Worm (Caenorhabditis elegans) whole organism, young adult: ENCODE data around the gene gly-5.

Experiments
- B0035.1 ChIP-seq: sonication (generic microtip); optimal IDR thresholded peaks from 2 replicates; lab custom pipeline; 2016; ENCODE audit warnings: missing genetic modification characterization, mild to moderate bottlenecking, missing compliant biosample characterization, missing genotype, missing genetic modification reagents
- B0336.3 ChIP-seq: fragments of 200-800 bp; sonication (Bioruptor generic); IDR thresholded peaks from 2 replicates; pipeline ENCODE4 v1.3.6; 2022; ENCODE audit warnings: missing genetic modification characterization, missing compliant biosample characterization
- C06A6.2 ChIP-seq: fragments of 200-800 bp; sonication (Bioruptor generic); conservative IDR thresholded peaks from 2 replicates; pipeline ENCODE4 v1.3.6; 2022; ENCODE audit warnings: missing genetic modification characterization, missing compliant biosample characterization
- F23B12.7 ChIP-seq: sonication (generic microtip); optimal IDR thresholded peaks from 2 replicates; lab custom pipeline; 2017; ENCODE audit warnings: missing genetic modification characterization, mild to moderate bottlenecking, missing compliant biosample characterization, antibody characterized with exemption, moderate library complexity; ENCODE audit not compliant: insufficient read depth
- F33H1.4 ChIP-seq: fragments of 200-800 bp; sonication (Bioruptor generic); IDR thresholded peaks from 2 replicates; pipeline ENCODE4 v1.3.6; 2022; ENCODE audit warnings: missing genetic modification reagents, missing genetic modification characterization, missing compliant biosample characterization
- F37B4.10 ChIP-seq: fragments of 200-800 bp; sonication (Bioruptor generic); IDR thresholded peaks from 2 replicates; pipeline ENCODE4 v1.3.6; 2022; ENCODE audit warnings: missing genetic modification characterization, missing compliant biosample characterization
- F52B5.7 ChIP-seq: sonication (generic microtip); optimal IDR thresholded peaks from 2 replicates; lab custom pipeline; 2016; ENCODE audit warnings: mild to moderate bottlenecking, missing genetic modification characterization, missing compliant biosample characterization
- F57C9.4 ChIP-seq: sonication (generic microtip); optimal IDR thresholded peaks from 2 replicates; lab custom pipeline; 2017; ENCODE audit warnings: mild to moderate bottlenecking, missing genetic modification characterization, missing compliant biosample characterization
- K12H6.12 ChIP-seq: fragments of 200-800 bp; sonication (Bioruptor generic); optimal IDR thresholded peaks from 2 replicates; lab custom pipeline; 2018; ENCODE audit warnings: mild to moderate bottlenecking, missing genetic modification characterization, missing compliant biosample characterization
- Y56A3A.18 ChIP-seq: fragments of 200-800 bp; sonication (Bioruptor generic); IDR thresholded peaks from 2 replicates; pipeline ENCODE4 v1.3.6; 2022; ENCODE audit warnings: missing genetic modification reagents, missing genetic modification characterization, missing compliant biosample characterization
- bed-1 ChIP-seq: fragments of 200-800 bp; sonication (Bioruptor generic); IDR thresholded peaks from 2 replicates; pipeline ENCODE4 v1.3.6; 2022; ENCODE audit warnings: missing genetic modification reagents, missing genetic modification characterization, missing compliant biosample characterization
- bed-2 ChIP-seq: fragments of 200-800 bp; sonication (Bioruptor generic); IDR thresholded peaks from 2 replicates; pipeline ENCODE4 v1.3.6; 2022; ENCODE audit warnings: missing genetic modification reagents, missing genetic modification characterization, missing compliant biosample characterization
- cebp-2 ChIP-seq: fragments of 200-800 bp; sonication (Bioruptor generic); IDR thresholded peaks from 2 replicates; pipeline ENCODE4 v1.3.6; 2022; ENCODE audit warnings: missing genetic modification characterization, missing compliant biosample characterization
- ceh-100 ChIP-seq: fragments of 200-800 bp; sonication (Bioruptor generic); IDR thresholded peaks from 2 replicates; pipeline ENCODE4 v1.3.6; 2022; ENCODE audit warnings: missing genetic modification reagents, missing genetic modification characterization, missing compliant biosample characterization
- ceh-40 ChIP-seq: fragments of 200-800 bp; sonication (Bioruptor generic); IDR thresholded peaks from 2 replicates; pipeline ENCODE4 v1.3.6; 2022; ENCODE audit warnings: missing genetic modification characterization, missing compliant biosample characterization
- ceh-79 ChIP-seq: sonication (generic microtip); optimal IDR thresholded peaks from 2 replicates; lab custom pipeline; 2017; ENCODE audit warnings: mild to moderate bottlenecking, missing genetic modification characterization, missing compliant biosample characterization
- chd-7 ChIP-seq: sonication (generic microtip); optimal IDR thresholded peaks from 2 replicates; lab custom pipeline; 2016; ENCODE audit warnings: mild to moderate bottlenecking, missing genetic modification characterization, moderate library complexity, missing compliant biosample characterization
- dpff-1 ChIP-seq: sonication (generic microtip); optimal IDR thresholded peaks from 2 replicates; lab custom pipeline; 2017; ENCODE audit warnings: mild to moderate bottlenecking, missing genetic modification characterization, missing compliant biosample characterization
- egl-18 ChIP-seq: fragments of 200-800 bp; sonication (Bioruptor generic); IDR thresholded peaks from 2 replicates; pipeline ENCODE4 v1.3.6; 2022; ENCODE audit warnings: missing genetic modification reagents, missing genetic modification characterization, missing compliant biosample characterization
- egrh-3 ChIP-seq: fragments of 200-800 bp; sonication (Bioruptor generic); IDR thresholded peaks from 2 replicates; pipeline ENCODE4 v1.3.6; 2022; ENCODE audit warnings: missing genetic modification reagents, missing genetic modification characterization, missing compliant biosample characterization
- ets-4 ChIP-seq: fragments of 200-800 bp; sonication (Bioruptor generic); optimal IDR thresholded peaks from 2 replicates; lab custom pipeline; 2018; ENCODE audit warnings: mild to moderate bottlenecking, missing genetic modification characterization, missing compliant biosample characterization
- him-1 ChIP-seq: sonication (generic microtip); optimal IDR thresholded peaks from 2 replicates; lab custom pipeline; 2016; ENCODE audit warnings: missing genotype, missing genetic modification reagents, missing genetic modification characterization, missing compliant biosample characterization
- hmg-20 ChIP-seq: fragments of 200-800 bp; sonication (Bioruptor generic); IDR thresholded peaks from 2 replicates; pipeline ENCODE4 v1.3.6; 2022; ENCODE audit warnings: missing genetic modification reagents, missing genetic modification characterization, missing compliant biosample characterization
- hrde-1 ChIP-seq: sonication (generic microtip); optimal IDR thresholded peaks from 2 replicates; lab custom pipeline; 2016; ENCODE audit warnings: missing genetic modification characterization, mild to moderate bottlenecking, missing compliant biosample characterization, moderate library complexity, missing genotype, missing genetic modification reagents, borderline replicate concordance
- let-607 ChIP-seq, 2 experiments: fragments of 200-800 bp in 1 of 2; sonication (Bioruptor generic) in 1 of 2; sonication (generic microtip) in 1 of 2; optimal IDR thresholded peaks; 2 replicates each; lab custom pipeline; 2016 to 2018; ENCODE audit warnings: mild to moderate bottlenecking in 2 of 2, missing compliant biosample characterization in 2 of 2, missing genetic modification characterization in 2 of 2, moderate library complexity in 2 of 2, missing genotype in 1 of 2
- lin-35 ChIP-seq, 3 experiments: fragments of 150-350 bp in 2 of 3; sonication (generic microtip) in 1 of 3; optimal IDR thresholded peaks; 2 replicates each; lab custom pipeline; 2014 to 2018; ENCODE audit warnings: missing biosample characterization in 3 of 3, missing genetic modification characterization in 3 of 3, missing genetic modification reagents in 3 of 3
- lin-40 ChIP-seq: sonication (generic microtip); optimal IDR thresholded peaks from 2 replicates; lab custom pipeline; 2016; ENCODE audit warnings: missing genetic modification characterization, mild to moderate bottlenecking, missing compliant biosample characterization, missing genotype, missing genetic modification reagents
- lin-54 ChIP-seq: fragments of 200-800 bp; sonication (Bioruptor generic); optimal IDR thresholded peaks from 2 replicates; lab custom pipeline; 2018; ENCODE audit warnings: mild to moderate bottlenecking, missing genetic modification characterization, missing compliant biosample characterization
- lsl-1 ChIP-seq: fragments of 200-800 bp; sonication (Bioruptor generic); optimal IDR thresholded peaks from 2 replicates; lab custom pipeline; 2018; ENCODE audit warnings: mild to moderate bottlenecking, missing genetic modification characterization, moderate library complexity, missing compliant biosample characterization
- lsy-27 ChIP-seq: sonication (generic microtip); optimal IDR thresholded peaks from 2 replicates; lab custom pipeline; 2017; ENCODE audit warnings: missing genetic modification characterization, mild to moderate bottlenecking, missing compliant biosample characterization, antibody characterized with exemption, missing genotype, borderline replicate concordance; ENCODE audit not compliant: insufficient read depth
- madf-3 ChIP-seq: fragments of 200-800 bp; sonication (Bioruptor generic); IDR thresholded peaks from 2 replicates; pipeline ENCODE4 v1.3.6; 2022; ENCODE audit warnings: missing genetic modification reagents, missing genetic modification characterization, missing compliant biosample characterization
- madf-6 ChIP-seq: fragments of 200-800 bp; sonication (Bioruptor generic); IDR thresholded peaks from 2 replicates; pipeline ENCODE4 v1.3.6; 2022; ENCODE audit warnings: missing genetic modification reagents, missing genetic modification characterization, missing compliant biosample characterization
- nfya-2 ChIP-seq: fragments of 200-800 bp; sonication (Bioruptor generic); IDR thresholded peaks from 2 replicates; pipeline ENCODE4 v1.3.6; 2022; ENCODE audit warnings: missing genetic modification reagents, missing genetic modification characterization, missing compliant biosample characterization
- nhr-179 ChIP-seq: sonication (generic microtip); optimal IDR thresholded peaks from 2 replicates; lab custom pipeline; 2016; ENCODE audit warnings: mild to moderate bottlenecking, missing genetic modification characterization, missing compliant biosample characterization
- nhr-27 ChIP-seq: fragments of 200-800 bp; sonication (Bioruptor generic); optimal IDR thresholded peaks from 2 replicates; lab custom pipeline; 2018; ENCODE audit warnings: mild to moderate bottlenecking, missing genetic modification characterization, moderate library complexity, missing compliant biosample characterization
- nhr-90 ChIP-seq: sonication (generic microtip); optimal IDR thresholded peaks from 2 replicates; lab custom pipeline; 2016; ENCODE audit warnings: missing genotype, mild to moderate bottlenecking, missing genetic modification characterization, missing compliant biosample characterization
- rec-8 ChIP-seq, 2 experiments: sonication (generic microtip); optimal IDR thresholded peaks; 2 replicates each; lab custom pipeline; 2016; ENCODE audit warnings: mild to moderate bottlenecking in 2 of 2, missing genetic modification characterization in 2 of 2, missing genetic modification reagents in 2 of 2, missing genotype in 2 of 2, missing biosample characterization in 1 of 2, missing compliant biosample characterization in 1 of 2, moderate library complexity in 1 of 2
- sdz-38 ChIP-seq: sonication (generic microtip); optimal IDR thresholded peaks from 2 replicates; lab custom pipeline; 2016; ENCODE audit warnings: missing genotype, missing genetic modification characterization, missing compliant biosample characterization
- sea-2 ChIP-seq: fragments of 200-800 bp; sonication (Bioruptor generic); IDR thresholded peaks from 2 replicates; pipeline ENCODE4 v1.3.6; 2022; ENCODE audit warnings: missing genetic modification characterization, missing compliant biosample characterization
- snpc-4 ChIP-seq, 5 experiments: fragments of 150-350 bp in 1 of 5; sonication (generic microtip) in 4 of 5; optimal IDR thresholded peaks; 2 replicates each; lab custom pipeline; 2014 to 2018; ENCODE audit warnings: missing genetic modification characterization in 5 of 5, missing biosample characterization in 3 of 5, antibody characterized with exemption in 2 of 5, mild to moderate bottlenecking in 2 of 5, missing compliant biosample characterization in 2 of 5, missing genotype in 2 of 5, moderate library complexity in 2 of 5, missing genetic modification reagents in 1 of 5
- tbp1 ChIP-seq: fragments of 200-800 bp; sonication (Bioruptor generic); optimal IDR thresholded peaks from 2 replicates; lab custom pipeline; 2018; ENCODE audit warnings: mild to moderate bottlenecking, missing genetic modification characterization, missing compliant biosample characterization
- tbx-9 ChIP-seq: sonication (generic microtip); optimal IDR thresholded peaks from 2 replicates; lab custom pipeline; 2016; ENCODE audit warnings: borderline replicate concordance, missing genetic modification characterization, inconsistent platforms, missing compliant biosample characterization
- unc-62 ChIP-seq: fragments of 150-350 bp; optimal IDR thresholded peaks from 2 replicates; lab custom pipeline; 2014; ENCODE audit warnings: missing biosample characterization, missing genetic modification reagents, missing genetic modification characterization
- zfh-2 ChIP-seq: fragments of 200-800 bp; sonication (Bioruptor generic); conservative IDR thresholded peaks from 2 replicates; pipeline ENCODE4 v1.3.6; 2022; ENCODE audit warnings: missing genetic modification reagents, missing genetic modification characterization, missing compliant biosample characterization
- ztf-18 ChIP-seq: sonication (generic microtip); optimal IDR thresholded peaks from 2 replicates; lab custom pipeline; 2016; ENCODE audit warnings: missing genotype, mild to moderate bottlenecking, missing genetic modification characterization, missing compliant biosample characterization
- ztf-22 ChIP-seq: fragments of 200-800 bp; sonication (Bioruptor generic); optimal IDR thresholded peaks from 2 replicates; lab custom pipeline; 2018; ENCODE audit warnings: mild to moderate bottlenecking, missing genetic modification characterization, moderate library complexity, missing compliant biosample characterization
- ztf-26 ChIP-seq: sonication (generic microtip); optimal IDR thresholded peaks from 2 replicates; lab custom pipeline; 2017; ENCODE audit warnings: missing genetic modification characterization, missing compliant biosample characterization
- ztf-28 ChIP-seq: fragments of 200-800 bp; sonication (Bioruptor generic); IDR thresholded peaks from 2 replicates; pipeline ENCODE4 v1.3.6; 2022; ENCODE audit warnings: missing genetic modification reagents, missing genetic modification characterization, missing compliant biosample characterization

gly-5 gene

DNA sequence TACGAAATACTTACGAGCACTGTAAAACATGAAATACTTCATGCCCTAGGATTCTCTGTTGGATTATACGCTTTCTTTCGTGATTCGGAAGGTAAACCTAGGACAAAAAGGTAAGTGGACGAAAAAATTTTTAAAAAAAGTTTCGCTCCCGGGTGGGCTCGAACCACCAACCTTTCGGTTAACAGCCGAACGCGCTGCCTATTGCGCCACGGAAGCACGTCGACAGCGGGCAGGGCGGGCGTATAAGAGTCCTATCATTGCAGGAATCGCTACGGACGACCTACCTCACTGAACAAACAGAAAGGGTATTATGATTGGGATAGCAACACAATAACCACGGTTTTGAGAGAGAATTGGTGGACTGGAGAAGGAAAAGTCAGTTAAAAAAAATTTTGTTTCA lies 37.8 kb downstream of the gly-5 start (continued):
- TF ChIP-seq sea-2: no peak
- no peak for TF ChIP-seq sdz-38
- no peak for TF ChIP-seq dpff-1 (tag; lab: Kevin White, UChicago)
- TF ChIP-seq lin-54 (GFP tag; lab: Kevin White, UChicago): peak; percentile 24
- TF ChIP-seq let-607 (tag; optimal IDR thresholded peaks at IDR 0.05; lab: Kevin White, UChicago): no peak
- TF ChIP-seq cebp-2: no peak
- TF ChIP-seq madf-6 (GFP tag; lab: Robert Waterston, UW): peak; percentile 62; the same call in 1 of the 2 replicates
- TF ChIP-seq chd-7 (tag; lab: Kevin White, UChicago): no peak
- peak; percentile 59 for TF ChIP-seq zfh-2
- no peak for TF ChIP-seq tbx-9
- no peak for TF ChIP-seq K12H6.12 (tag; lab: Kevin White, UChicago)
- TF ChIP-seq F33H1.4 (GFP tag; lab: Robert Waterston, UW): no peak; the same call in 1 of the 2 replicates
- no peak for TF ChIP-seq egrh-3 (GFP tag; lab: Robert Waterston, UW)
- TF ChIP-seq Y56A3A.18 (GFP tag; lab: Robert Waterston, UW): no peak
- TF ChIP-seq lsl-1 (GFP tag; lab: Kevin White, UChicago): peak; percentile 38
- no peak for TF ChIP-seq ceh-40 (GFP tag; lab: Robert Waterston, UW)
- TF ChIP-seq bed-1 (GFP tag; lab: Robert Waterston, UW): no peak
- TF ChIP-seq F52B5.7: no peak
- TF ChIP-seq ztf-28: no peak
- peak; percentile 40 for TF ChIP-seq F23B12.7 (tag; lab: Kevin White, UChicago)
- TF ChIP-seq lsy-27 (tag; lab: Kevin White, UChicago): no peak
- no peak for TF ChIP-seq hrde-1 (tag; lab: Kevin White, UChicago)
- TF ChIP-seq ztf-26 (tag; lab: Kevin White, UChicago): no peak
- no peak for TF ChIP-seq egl-18 (GFP tag; lab: Robert Waterston, UW)
- TF ChIP-seq lin-40 (tag; lab: Kevin White, UChicago): no peak
- peak; percentile 94 for TF ChIP-seq tbp1 (GFP tag; lab: Kevin White, UChicago)
- 0 out of 2 replicates have a peak, but pooled peaks have one; percentile 12 for TF ChIP-seq C06A6.2
- no peak for TF ChIP-seq rec-8 (tag; optimal IDR thresholded peaks at IDR 0.05; lab: Kevin White, UChicago)
- no peak for TF ChIP-seq lin-35 (GFP tag; optimal IDR thresholded peaks at IDR 0.05; lab: Kevin White, UChicago)
- TF ChIP-seq B0336.3 (GFP tag; lab: Robert Waterston, UW): no peak
- TF ChIP-seq B0035.1 (tag; lab: Kevin White, UChicago): no peak
- TF ChIP-seq ztf-22 (GFP tag; lab: Kevin White, UChicago): no peak
- TF ChIP-seq nhr-27 (tag; lab: Kevin White, UChicago): no peak
- no peak for TF ChIP-seq nhr-179
- TF ChIP-seq ets-4 (GFP tag; lab: Kevin White, UChicago): no peak
- TF ChIP-seq ceh-100 (GFP tag; lab: Robert Waterston, UW): no peak
- TF ChIP-seq ceh-79 (tag; lab: Kevin White, UChicago): no peak
- no peak for TF ChIP-seq nfya-2 (GFP tag; lab: Robert Waterston, UW)
- no peak for TF ChIP-seq ztf-18
- TF ChIP-seq madf-3 (GFP tag; lab: Robert Waterston, UW): no peak; the same call in 1 of the 2 replicates
- TF ChIP-seq nhr-90: no peak
- TF ChIP-seq snpc-4 (GFP tag; optimal IDR thresholded peaks at IDR 0.05; lab: Kevin White, UChicago): no peak
- peak in 1 of 4 experiments; percentile 13 for TF ChIP-seq snpc-4 (tag; optimal IDR thresholded peaks at IDR 0.05; lab: Kevin White, UChicago)
- TF ChIP-seq F57C9.4: no peak
- TF ChIP-seq hmg-20 (GFP tag; lab: Robert Waterston, UW): no peak
- no peak for TF ChIP-seq unc-62
- no peak for TF ChIP-seq F37B4.10
- TF ChIP-seq him-1 (tag; lab: Kevin White, UChicago): peak; percentile 62
- no peak for TF ChIP-seq bed-2 (GFP tag; lab: Robert Waterston, UW)
